Worm (Caenorhabditis elegans): ENCODE data around the gene ctsa-1.1.

ctsa-1.1 gene

DNA sequence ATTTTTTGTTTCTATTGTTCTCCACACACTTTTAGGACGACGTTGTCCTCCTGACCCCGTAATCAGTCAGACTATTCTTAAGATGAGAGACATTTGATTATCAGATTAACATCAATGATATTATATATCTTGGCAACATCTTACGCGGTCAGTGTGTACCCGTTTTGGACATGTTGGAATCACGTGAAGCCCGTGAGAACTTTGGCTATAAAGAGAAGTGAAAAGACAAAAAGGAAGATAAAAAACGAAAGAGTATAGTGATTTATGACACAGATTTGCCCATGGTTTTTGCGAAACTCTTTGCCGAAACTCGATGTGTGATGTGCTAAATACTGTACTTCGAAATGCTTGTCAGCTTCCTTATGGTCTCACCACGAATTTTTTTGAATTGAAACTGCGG lies 7.8 kb downstream of the ctsa-1.1 start (continued):
- TF ChIP-seq tra-1 (GFP tag; IDR thresholded peaks at IDR 0.05) (peak; percentile 39; the same call in 1 of the 2 replicates), lin-15B (tag; optimal IDR thresholded peaks at IDR 0.05) (no peak), lin-39 (tag; optimal IDR thresholded peaks at IDR 0.05) (no peak), dmd-8 (GFP tag; IDR thresholded peaks at IDR 0.05) (no peak), ztf-11 (tag; optimal IDR thresholded peaks at IDR 0.05) (no peak), mxl-2 (GFP tag; conservative IDR thresholded peaks at IDR 0.05) (peak; percentile 78), F26F4.8 (GFP tag; conservative IDR thresholded peaks at IDR 0.05) (no peak), ceh-20 (GFP tag; IDR thresholded peaks at IDR 0.05) (peak; percentile 59; the same call in 1 of the 2 replicates), lir-3 (tag; optimal IDR thresholded peaks at IDR 0.05) (no peak), ZK337.2 (GFP tag; IDR thresholded peaks at IDR 0.05) (no peak), lsy-2 (tag; optimal IDR thresholded peaks at IDR 0.05) (peak in 1 of 2 experiments; percentile 31), aha-1 (tag) (peak; percentile 84), nhr-42 (GFP tag; IDR thresholded peaks at IDR 0.05) (no peak), nhr-237 (tag; optimal IDR thresholded peaks at IDR 0.05) (no peak), ceh-62 (tag; optimal IDR thresholded peaks at IDR 0.05) (no peak), ztf-7 (tag; optimal IDR thresholded peaks at IDR 0.05) (no peak), php-3 (GFP tag; IDR thresholded peaks at IDR 0.05) (no peak), F10B5.3 (tag; optimal IDR thresholded peaks at IDR 0.05) (no peak), Y48G9A.11 (GFP tag; IDR thresholded peaks at IDR 0.05) (no peak), daf-8 (GFP tag; IDR thresholded peaks at IDR 0.05) (no peak), mes-2 (tag; optimal IDR thresholded peaks at IDR 0.05; ENCODE audit: poor library complexity, severe bottlenecking) (peak; percentile 32)

DNA sequence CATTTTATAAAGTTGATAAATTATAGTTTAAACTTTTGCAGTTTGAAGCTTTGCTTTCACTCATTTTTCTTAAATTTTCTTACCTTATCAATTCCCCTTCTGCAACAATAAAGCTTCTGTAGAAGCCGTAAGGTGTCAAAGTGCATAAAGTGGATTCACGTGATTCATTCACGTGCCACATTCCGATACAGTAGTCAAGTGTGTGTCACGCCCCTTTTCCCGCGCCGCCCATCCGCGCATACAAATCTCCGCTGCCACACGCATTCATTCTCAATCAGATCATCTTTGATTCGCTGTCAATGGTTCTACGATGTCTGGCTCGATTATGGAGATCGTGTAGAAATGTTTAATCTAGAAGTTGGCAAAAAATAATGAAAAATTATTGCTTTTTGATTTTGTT lies 9.6 kb downstream of the ctsa-1.1 start:
- no peak for TF ChIP-seq spr-3 (GFP tag; optimal IDR thresholded peaks at IDR 0.05)
- TF ChIP-seq hlh-30 (tag; optimal IDR thresholded peaks at IDR 0.05; ENCODE audit: insufficient read depth): peak; percentile 69
- TF ChIP-seq lsy-2 (tag; optimal IDR thresholded peaks at IDR 0.05): peak in 1 of 2 experiments; percentile 51
- no peak for TF ChIP-seq ceh-62 (tag; optimal IDR thresholded peaks at IDR 0.05)
- TF ChIP-seq nhr-48 (tag; optimal IDR thresholded peaks at IDR 0.05): peak; percentile 62
- TF ChIP-seq madf-9 (GFP tag; conservative IDR thresholded peaks at IDR 0.05): no peak
- no peak for TF ChIP-seq mes-2 (tag; optimal IDR thresholded peaks at IDR 0.05; ENCODE audit: poor library complexity, severe bottlenecking)
- peak in 1 of 2 experiments; percentile 39 for TF ChIP-seq mdl-1 (tag; optimal IDR thresholded peaks at IDR 0.05)
- TF ChIP-seq mdt-29 (GFP tag; IDR thresholded peaks at IDR 0.05): peak; percentile 16; the same call in 1 of the 2 replicates
- peak; percentile 5 for TF ChIP-seq hlh-11 (tag; optimal IDR thresholded peaks at IDR 0.05)

- TF ChIP-seq lsy-2 (tag; optimal IDR thresholded peaks at IDR 0.05) (peak in 1 of 2 experiments; percentile 2), aha-1 (tag) (no peak), hlh-30 (tag; optimal IDR thresholded peaks at IDR 0.05; ENCODE audit: insufficient read depth) (peak; percentile 26)
These were observed 10.2 kb downstream of the ctsa-1.1 start for ce11 chrII:4747697-4748096.

ce11 chrII:4748374-4748773 lies 10.9 kb downstream of the ctsa-1.1 start:
- TF ChIP-seq dmd-8 (GFP tag; IDR thresholded peaks at IDR 0.05): no peak
- peak; percentile 66 for TF ChIP-seq hlh-30 (tag; optimal IDR thresholded peaks at IDR 0.05; ENCODE audit: insufficient read depth)
- peak; percentile 4 for TF ChIP-seq hlh-11 (tag; optimal IDR thresholded peaks at IDR 0.05)
- TF ChIP-seq mdt-29 (GFP tag; IDR thresholded peaks at IDR 0.05): peak; percentile 64; the same call in 1 of the 2 replicates
- TF ChIP-seq ceh-20 (GFP tag; IDR thresholded peaks at IDR 0.05): 0 out of 2 replicates have a peak, but pooled peaks have one; percentile 14
- TF ChIP-seq Y105C5A.15 (GFP tag; IDR thresholded peaks at IDR 0.05): no peak
- no peak for TF ChIP-seq attf-4 (tag; optimal IDR thresholded peaks at IDR 0.05)

ce11 chrII:4749581-4749980 lies 12.1 kb downstream of the ctsa-1.1 start, which contains the start of gene F41C3.2:
TSS of gene F41C3.2 (plus strand) at chrII:4749968.
- TF ChIP-seq lsy-2 (tag; optimal IDR thresholded peaks at IDR 0.05) (peak in 1 of 2 experiments; percentile 30), zag-1 (tag; optimal IDR thresholded peaks at IDR 0.05) (no peak), T26A8.4 (GFP tag; IDR thresholded peaks at IDR 0.05) (no peak), nhr-28 (tag; optimal IDR thresholded peaks at IDR 0.05) (peak; percentile 8), aly-2 (tag; optimal IDR thresholded peaks at IDR 0.05) (no peak), tag-97 (GFP tag; IDR thresholded peaks at IDR 0.05) (no peak), lir-3 (tag; optimal IDR thresholded peaks at IDR 0.05) (no peak), ztf-7 (tag; optimal IDR thresholded peaks at IDR 0.05) (no peak), snpc-4 (tag; optimal IDR thresholded peaks at IDR 0.05) (no peak)
